Worm (Caenorhabditis elegans) whole organism, young adult: ENCODE measurements around the gene pat-12.

Experiments
- athp-1 ChIP-seq: sonication (generic microtip); optimal IDR thresholded peaks from 2 replicates; lab custom pipeline; 2017; ENCODE audit warnings: mild to moderate bottlenecking, missing genetic modification characterization, missing compliant biosample characterization
- bed-2 ChIP-seq: fragments of 200-800 bp; sonication (Bioruptor generic); IDR thresholded peaks from 2 replicates; pipeline ENCODE4 v1.3.6; 2022; ENCODE audit warnings: missing genetic modification reagents, missing genetic modification characterization, missing compliant biosample characterization
- ceh-58 ChIP-seq: fragments of 200-800 bp; sonication (Bioruptor generic); IDR thresholded peaks from 2 replicates; pipeline ENCODE4 v1.3.6; 2022; ENCODE audit warnings: missing genetic modification characterization, missing compliant biosample characterization
- madf-6 ChIP-seq: fragments of 200-800 bp; sonication (Bioruptor generic); IDR thresholded peaks from 2 replicates; pipeline ENCODE4 v1.3.6; 2022; ENCODE audit warnings: missing genetic modification reagents, missing genetic modification characterization, missing compliant biosample characterization
- mcd-1 ChIP-seq: fragments of 200-800 bp; sonication (Bioruptor generic); IDR thresholded peaks from 2 replicates; pipeline ENCODE4 v1.3.6; 2022; ENCODE audit warnings: missing genetic modification reagents, missing genetic modification characterization, missing compliant biosample characterization
- snpc-1.1 ChIP-seq: sonication (generic microtip); optimal IDR thresholded peaks from 2 replicates; lab custom pipeline; 2017; ENCODE audit warnings: missing genetic modification characterization, mild to moderate bottlenecking, missing compliant biosample characterization, antibody characterized with exemption, moderate library complexity, missing genotype, missing genetic modification reagents; ENCODE audit not compliant: insufficient read depth
- snpc-4 ChIP-seq, 5 experiments: fragments of 150-350 bp in 1 of 5; sonication (generic microtip) in 4 of 5; optimal IDR thresholded peaks; 2 replicates each; lab custom pipeline; 2014 to 2018; ENCODE audit warnings: missing genetic modification characterization in 5 of 5, missing biosample characterization in 3 of 5, antibody characterized with exemption in 2 of 5, mild to moderate bottlenecking in 2 of 5, missing compliant biosample characterization in 2 of 5, missing genotype in 2 of 5, moderate library complexity in 2 of 5, missing genetic modification reagents in 1 of 5
- unc-62 ChIP-seq: fragments of 150-350 bp; optimal IDR thresholded peaks from 2 replicates; lab custom pipeline; 2014; ENCODE audit warnings: missing biosample characterization, missing genetic modification reagents, missing genetic modification characterization
- xnd-1 ChIP-seq: sonication (generic microtip); optimal IDR thresholded peaks from 2 replicates; lab custom pipeline; 2016; ENCODE audit warnings: missing genotype, missing genetic modification reagents, missing genetic modification characterization, missing compliant biosample characterization
- ztf-6 ChIP-seq: fragments of 200-800 bp; sonication (Bioruptor generic); IDR thresholded peaks from 2 replicates; pipeline ENCODE4 v1.3.6; 2022; ENCODE audit warnings: missing genetic modification reagents, missing genetic modification characterization, missing compliant biosample characterization

ce11 chrIII:772675-773074 is 20.4 kb upstream of the pat-12 start:
- TF ChIP-seq ceh-58 (GFP tag; lab: Robert Waterston, UW) (no peak), bed-2 (GFP tag; lab: Robert Waterston, UW) (no peak), ztf-6 (no peak), athp-1 (tag; lab: Kevin White, UChicago) (no peak), madf-6 (GFP tag; lab: Robert Waterston, UW) (no peak), xnd-1 (tag; lab: Kevin White, UChicago) (no peak), unc-62 (GFP tag; lab: Kevin White, UChicago) (no peak), snpc-4 (GFP tag; optimal IDR thresholded peaks at IDR 0.05; lab: Kevin White, UChicago) (no peak), snpc-4 (tag; optimal IDR thresholded peaks at IDR 0.05; lab: Kevin White, UChicago) (no peak), snpc-1.1 (tag; lab: Kevin White, UChicago) (no peak), mcd-1 (GFP tag; lab: Robert Waterston, UW) (no peak)
